Fruit fly (Drosophila melanogaster) whole organism, prepupa: ENCODE measurements around the gene Sfp84E.

Source experiments
- CG10669 ChIP-seq: fragments of 200-800 bp; sonication (Bioruptor generic); optimal IDR thresholded peaks from 3 replicates; lab custom pipeline; 2018; ENCODE audit warnings: missing biosample characterization, mild to moderate bottlenecking, missing genetic modification characterization, moderate library complexity
- CG11762 ChIP-seq: fragments of 200-800 bp; sonication (Bioruptor generic); optimal IDR thresholded peaks from 3 replicates; lab custom pipeline; 2016; ENCODE audit warnings: missing biosample characterization, missing genetic modification characterization; ENCODE audit not compliant: insufficient read depth
- CG11902 ChIP-seq: fragments of 200-800 bp; sonication (Bioruptor generic); optimal IDR thresholded peaks from 3 replicates; lab custom pipeline; 2016; ENCODE audit warnings: missing biosample characterization, missing genetic modification characterization
- CG15336 ChIP-seq: fragments of 200-800 bp; sonication (Bioruptor generic); IDR thresholded peaks from 2 replicates; pipeline ENCODE4 v1.3.6; 2022; ENCODE audit warnings: missing biosample characterization, missing genetic modification characterization
- CG1621 ChIP-seq: fragments of 200-800 bp; sonication (Bioruptor generic); optimal IDR thresholded peaks from 3 replicates; lab custom pipeline; 2018; ENCODE audit warnings: missing biosample characterization, mild to moderate bottlenecking, missing genetic modification characterization
- CG16779 ChIP-seq: fragments of 200-800 bp; sonication (Bioruptor generic); optimal IDR thresholded peaks from 3 replicates; lab custom pipeline; 2017; ENCODE audit warnings: missing biosample characterization, mild to moderate bottlenecking, missing genetic modification characterization
- CG3032 ChIP-seq: fragments of 200-800 bp; optimal IDR thresholded peaks from 2 replicates; lab custom pipeline; 2019; ENCODE audit warnings: missing biosample characterization, mild to moderate bottlenecking, missing genetic modification characterization, moderate library complexity
- CG31627 ChIP-seq: fragments of 200-800 bp; sonication (Bioruptor generic); optimal IDR thresholded peaks from 3 replicates; lab custom pipeline; 2016; ENCODE audit warnings: missing biosample characterization, missing genetic modification characterization
- CG32006 ChIP-seq: fragments of 200-800 bp; sonication (Bioruptor generic); optimal IDR thresholded peaks from 3 replicates; lab custom pipeline; 2017; ENCODE audit warnings: missing biosample characterization, mild to moderate bottlenecking, missing genetic modification characterization
- CG34406 ChIP-seq: fragments of 200-800 bp; sonication (Bioruptor generic); optimal IDR thresholded peaks from 3 replicates; lab custom pipeline; 2016; ENCODE audit warnings: missing biosample characterization, missing genetic modification characterization
- CG3919 ChIP-seq: fragments of 200-800 bp; sonication (Bioruptor generic); optimal IDR thresholded peaks from 3 replicates; lab custom pipeline; 2016; ENCODE audit warnings: missing biosample characterization, missing genetic modification characterization
- CG4318 ChIP-seq: fragments of 200-800 bp; sonication (Bioruptor generic); optimal IDR thresholded peaks from 3 replicates; lab custom pipeline; 2017; ENCODE audit warnings: missing biosample characterization, mild to moderate bottlenecking, missing genetic modification characterization
- CG6163 ChIP-seq: fragments of 200-800 bp; sonication (Bioruptor generic); IDR thresholded peaks from 3 replicates; pipeline ENCODE4 v1.3.6; 2022; ENCODE audit warnings: missing biosample characterization, missing genetic modification characterization
- CG6276 ChIP-seq: fragments of 200-800 bp; sonication (Bioruptor generic); optimal IDR thresholded peaks from 2 replicates; lab custom pipeline; 2017; ENCODE audit warnings: missing biosample characterization, mild to moderate bottlenecking, missing genetic modification characterization
- CG6792 ChIP-seq: fragments of 200-800 bp; sonication (Bioruptor generic); optimal IDR thresholded peaks from 3 replicates; lab custom pipeline; 2016; ENCODE audit warnings: missing biosample characterization, missing genetic modification characterization
- CG6808 ChIP-seq: fragments of 200-800 bp; sonication (Bioruptor generic); optimal IDR thresholded peaks from 3 replicates; lab custom pipeline; 2017; ENCODE audit warnings: missing biosample characterization, missing genetic modification characterization, mild to moderate bottlenecking, moderate library complexity, missing genetic modification reagents
- CG6854 ChIP-seq: fragments of 200-800 bp; sonication (Bioruptor generic); optimal IDR thresholded peaks from 2 replicates; lab custom pipeline; 2017; ENCODE audit warnings: missing biosample characterization, mild to moderate bottlenecking, missing genetic modification characterization
- CG7368 ChIP-seq: fragments of 200-800 bp; sonication (Bioruptor generic); optimal IDR thresholded peaks from 3 replicates; lab custom pipeline; 2016; ENCODE audit warnings: missing biosample characterization, missing genetic modification characterization
- CG8119 ChIP-seq: fragments of 200-800 bp; sonication (Bioruptor generic); IDR thresholded peaks from 3 replicates; pipeline ENCODE4 v1.3.6; 2022; ENCODE audit warnings: missing biosample characterization, missing genetic modification characterization
- CG8319 ChIP-seq: fragments of 200-800 bp; sonication (Bioruptor generic); optimal IDR thresholded peaks from 3 replicates; lab custom pipeline; 2016; ENCODE audit warnings: missing biosample characterization, missing genetic modification characterization
- CG8632 ChIP-seq: fragments of 200-800 bp; sonication (Bioruptor generic); optimal IDR thresholded peaks from 3 replicates; lab custom pipeline; 2016; ENCODE audit warnings: missing biosample characterization, missing genetic modification characterization
- CG9139 ChIP-seq: fragments of 200-800 bp; sonication (Bioruptor generic); optimal IDR thresholded peaks from 3 replicates; lab custom pipeline; 2017; ENCODE audit warnings: missing biosample characterization, mild to moderate bottlenecking, missing genetic modification characterization
- Eip78C ChIP-seq: fragments of 200-800 bp; sonication (Bioruptor generic); peaks from one replicate; lab custom pipeline; 2016; ENCODE audit warnings: missing biosample characterization, missing genetic modification characterization
- Eip93F ChIP-seq: fragments of 200-800 bp; sonication (Bioruptor generic); optimal IDR thresholded peaks from 2 replicates; lab custom pipeline; 2016; ENCODE audit warnings: missing biosample characterization, mild to moderate bottlenecking, missing genetic modification characterization
- Ets21C ChIP-seq: fragments of 200-800 bp; sonication (Bioruptor generic); optimal IDR thresholded peaks from 3 replicates; lab custom pipeline; 2016; ENCODE audit warnings: missing biosample characterization, missing genetic modification characterization
- Gug ChIP-seq: fragments of 200-800 bp; sonication (Bioruptor generic); IDR thresholded peaks from 2 replicates; pipeline ENCODE4 v1.3.6; 2022; ENCODE audit warnings: missing biosample characterization, missing genetic modification characterization
- Hr38 ChIP-seq: sonication (Bioruptor generic); optimal IDR thresholded peaks from 2 replicates; lab custom pipeline; 2016; ENCODE audit warnings: missing biosample characterization, missing genetic modification characterization
- Hr39 ChIP-seq: fragments of 200-800 bp; sonication (Bioruptor generic); optimal IDR thresholded peaks from 2 replicates; lab custom pipeline; 2016; ENCODE audit warnings: missing biosample characterization, missing genetic modification characterization
- Hr4 ChIP-seq: fragments of 200-800 bp; sonication (Bioruptor generic); optimal IDR thresholded peaks from 3 replicates; lab custom pipeline; 2016; ENCODE audit warnings: missing biosample characterization, missing genetic modification characterization
- Lpt ChIP-seq: fragments of 200-800 bp; sonication (Bioruptor generic); optimal IDR thresholded peaks from 3 replicates; lab custom pipeline; 2016; ENCODE audit warnings: missing biosample characterization, missing genetic modification characterization
- Met ChIP-seq: fragments of 200-800 bp; sonication (Bioruptor generic); optimal IDR thresholded peaks from 3 replicates; lab custom pipeline; 2016; ENCODE audit warnings: missing biosample characterization, missing genetic modification characterization
- OdsH ChIP-seq: fragments of 200-800 bp; sonication (Bioruptor generic); optimal IDR thresholded peaks from 3 replicates; lab custom pipeline; 2016; ENCODE audit warnings: missing biosample characterization, missing genetic modification characterization
- Smox ChIP-seq: fragments of 200-800 bp; sonication (Bioruptor generic); optimal IDR thresholded peaks from 3 replicates; lab custom pipeline; 2016; ENCODE audit warnings: missing biosample characterization, missing genetic modification characterization
- Sox102F ChIP-seq: fragments of 200-800 bp; sonication (Bioruptor generic); optimal IDR thresholded peaks from 2 replicates; lab custom pipeline; 2016; ENCODE audit warnings: missing biosample characterization, mild to moderate bottlenecking, missing genetic modification characterization
- Sox14 ChIP-seq: fragments of 200-800 bp; sonication (Bioruptor generic); optimal IDR thresholded peaks from 3 replicates; lab custom pipeline; 2016; ENCODE audit warnings: missing biosample characterization, missing genetic modification characterization
- Sox15 ChIP-seq: fragments of 200-800 bp; sonication (Bioruptor generic); optimal IDR thresholded peaks from 3 replicates; lab custom pipeline; 2016; ENCODE audit warnings: missing biosample characterization, missing genetic modification characterization
- achi ChIP-seq: fragments of 200-800 bp; sonication (Bioruptor generic); optimal IDR thresholded peaks from 3 replicates; lab custom pipeline; 2016; ENCODE audit warnings: missing biosample characterization, missing genetic modification characterization
- acj6 ChIP-seq: fragments of 200-800 bp; sonication (Bioruptor generic); optimal IDR thresholded peaks from 3 replicates; lab custom pipeline; 2016; ENCODE audit warnings: missing biosample characterization, missing genetic modification characterization
- dac ChIP-seq: fragments of 200-800 bp; sonication (Bioruptor generic); optimal IDR thresholded peaks from 2 replicates; lab custom pipeline; 2017; ENCODE audit warnings: missing biosample characterization, mild to moderate bottlenecking, missing genetic modification characterization
- dsx ChIP-seq: fragments of 200-800 bp; optimal IDR thresholded peaks from 3 replicates; lab custom pipeline; 2019; ENCODE audit warnings: missing biosample characterization, mild to moderate bottlenecking, missing genetic modification characterization, moderate library complexity; ENCODE audit not compliant: poor library complexity, severe bottlenecking
- eg ChIP-seq: fragments of 200-800 bp; sonication (Bioruptor generic); IDR thresholded peaks from 3 replicates; pipeline ENCODE4 v1.3.6; 2022; ENCODE audit warnings: missing biosample characterization, missing genetic modification characterization
- esn ChIP-seq: fragments of 200-800 bp; sonication (Bioruptor generic); optimal IDR thresholded peaks from 2 replicates; lab custom pipeline; 2016; ENCODE audit warnings: missing biosample characterization, mild to moderate bottlenecking, missing genetic modification characterization, moderate library complexity
- fd59A ChIP-seq: fragments of 200-800 bp; sonication (Bioruptor generic); optimal IDR thresholded peaks from 2 replicates; lab custom pipeline; 2017; ENCODE audit warnings: missing biosample characterization, mild to moderate bottlenecking, missing genetic modification characterization, missing genetic modification reagents
- fd85E ChIP-seq: fragments of 200-800 bp; sonication (Bioruptor generic); optimal IDR thresholded peaks from 3 replicates; lab custom pipeline; 2016; ENCODE audit warnings: missing biosample characterization, missing genetic modification characterization
- lz ChIP-seq: fragments of 200-800 bp; sonication (Bioruptor generic); optimal IDR thresholded peaks from 3 replicates; lab custom pipeline; 2016; ENCODE audit warnings: missing biosample characterization, missing genetic modification characterization
- pdm3 ChIP-seq: fragments of 200-800 bp; sonication (Bioruptor generic); optimal IDR thresholded peaks from 3 replicates; lab custom pipeline; 2016; ENCODE audit warnings: missing biosample characterization, missing genetic modification characterization
- salr ChIP-seq, 2 experiments: fragments of 200-800 bp; sonication (Bioruptor generic); optimal IDR thresholded peaks; 3 replicates each; lab custom pipeline; 2016 to 2018; ENCODE audit warnings: missing biosample characterization in 2 of 2, missing genetic modification characterization in 2 of 2, mild to moderate bottlenecking in 1 of 2
- ss ChIP-seq, 2 experiments: fragments of 200-800 bp; sonication (Bioruptor generic); optimal IDR thresholded peaks; 2 replicates in 1 of 2; 3 replicates in 1 of 2; lab custom pipeline; 2017 to 2018; ENCODE audit warnings: mild to moderate bottlenecking in 2 of 2, missing biosample characterization in 2 of 2, missing genetic modification characterization in 2 of 2, moderate library complexity in 1 of 2
- topi ChIP-seq: fragments of 200-800 bp; sonication (Bioruptor generic); optimal IDR thresholded peaks from 3 replicates; lab custom pipeline; 2016; ENCODE audit warnings: missing biosample characterization, missing genetic modification characterization
- vri ChIP-seq: fragments of 200-800 bp; sonication (Bioruptor generic); optimal IDR thresholded peaks from 3 replicates; lab custom pipeline; 2016; ENCODE audit warnings: missing biosample characterization, mild to moderate bottlenecking, missing genetic modification characterization

The Sfp84E gene

DNA sequence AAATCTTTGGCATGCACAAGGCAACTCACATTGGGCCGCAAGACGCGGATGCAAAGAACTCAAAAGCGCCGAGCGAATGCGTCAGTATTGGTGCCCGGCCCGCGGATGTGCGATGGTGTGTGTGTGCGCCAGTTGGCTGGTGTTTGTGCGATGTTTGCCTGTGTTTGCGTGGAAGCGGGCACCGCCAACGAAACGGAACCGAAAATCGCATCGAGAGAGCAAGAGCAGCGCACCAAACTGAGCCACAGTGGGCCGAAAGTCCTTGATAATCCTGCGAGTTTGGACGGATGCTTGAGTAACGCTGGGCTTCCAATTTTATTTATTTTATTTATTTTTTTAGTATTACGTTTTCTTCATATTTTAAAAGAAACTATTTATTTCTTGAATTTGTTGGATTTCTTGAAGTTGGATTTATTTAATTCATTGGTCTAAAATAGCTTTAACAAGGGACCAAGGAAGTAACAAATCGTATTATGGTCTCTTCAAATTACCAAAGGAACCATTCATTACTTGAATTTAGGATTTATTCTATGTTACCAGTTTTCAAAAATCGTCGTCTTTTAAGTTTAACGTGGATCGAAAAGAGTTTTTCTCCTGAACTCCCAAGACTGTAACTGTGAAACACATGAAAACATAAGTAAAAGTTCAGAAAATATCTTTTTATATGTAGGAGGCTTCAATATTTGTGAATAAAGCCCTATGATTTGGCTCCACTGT is 17.2 kb downstream of the Sfp84E start:
- TF ChIP-seq Hr39 (GFP tag; lab: Kevin White, UChicago), result peak; percentile 51
- TF ChIP-seq vri, result no peak
- peak; percentile 57 for TF ChIP-seq topi (GFP tag; lab: Kevin White, UChicago)
- peak; percentile 60 for TF ChIP-seq CG6163 (GFP tag; lab: Robert Waterston, UW)
- no peak for TF ChIP-seq Gug (GFP tag; lab: Robert Waterston, UW)
- TF ChIP-seq OdsH (GFP tag; lab: Kevin White, UChicago), result peak; percentile 81
- TF ChIP-seq esn (GFP tag; lab: Kevin White, UChicago), result peak; percentile 77
- TF ChIP-seq Hr4 (GFP tag; lab: Kevin White, UChicago), result peak; percentile 64
- TF ChIP-seq CG6854 (GFP tag; lab: Kevin White, UChicago), result no peak
- TF ChIP-seq CG7368 (GFP tag; lab: Kevin White, UChicago), result peak; percentile 30
- peak; percentile 66 for TF ChIP-seq CG31627 (GFP tag; lab: Kevin White, UChicago)
- peak; percentile 72 for TF ChIP-seq fd59A (GFP tag; lab: Kevin White, UChicago)
- TF ChIP-seq acj6, result peak; percentile 70
- TF ChIP-seq Sox102F (GFP tag; lab: Kevin White, UChicago), result peak; percentile 28
- peak; percentile 46 for TF ChIP-seq CG8632 (GFP tag; lab: Kevin White, UChicago)
- peak; percentile 29 for TF ChIP-seq CG8319 (GFP tag; lab: Kevin White, UChicago)
- TF ChIP-seq CG10669 (GFP tag; lab: Kevin White, UChicago), result peak; percentile 46
- TF ChIP-seq CG34406 (GFP tag; lab: Kevin White, UChicago), result peak; percentile 66
- TF ChIP-seq CG3032 (tag; lab: Kevin White, UChicago), result peak; percentile 64
- peak; percentile 65 for TF ChIP-seq pdm3 (GFP tag; lab: Kevin White, UChicago)
- peak; percentile 41 for TF ChIP-seq Lpt (GFP tag; lab: Kevin White, UChicago)
- TF ChIP-seq eg (GFP tag; lab: Robert Waterston, UW), result peak; percentile 56
- TF ChIP-seq Eip93F (GFP tag; lab: Kevin White, UChicago), result no peak
- peak; percentile 48; the same call in 2 of the 3 replicates for TF ChIP-seq CG8119
- peak; percentile 91 for TF ChIP-seq Eip78C (GFP tag; lab: Kevin White, UChicago)
- peak; percentile 81 for TF ChIP-seq dsx (GFP tag; lab: Kevin White, UChicago)
- TF ChIP-seq achi (GFP tag; lab: Kevin White, UChicago), result peak; percentile 78
- TF ChIP-seq ss (GFP tag; optimal IDR thresholded peaks at IDR 0.05; lab: Kevin White, UChicago), result peak; percentile 21 to 68
- TF ChIP-seq CG3919, result peak; percentile 61
- peak; percentile 61 for TF ChIP-seq dac
- peak; percentile 16 for TF ChIP-seq fd85E
- TF ChIP-seq Met, result peak; percentile 61
- TF ChIP-seq Ets21C (GFP tag; lab: Kevin White, UChicago), result peak; percentile 56
- peak; percentile 52 for TF ChIP-seq Smox
- TF ChIP-seq Sox15 (GFP tag; lab: Kevin White, UChicago), result peak; percentile 67
- peak; percentile 85 for TF ChIP-seq CG4318 (GFP tag; lab: Kevin White, UChicago)
- TF ChIP-seq CG6792, result peak; percentile 53
- TF ChIP-seq CG1621, result no peak
- TF ChIP-seq CG6276 (GFP tag; lab: Kevin White, UChicago), result peak; percentile 83
- peak; percentile 44; the same call in 1 of the 2 replicates for TF ChIP-seq CG15336 (GFP tag; lab: Robert Waterston, UW)
- TF ChIP-seq CG11762 (GFP tag; lab: Kevin White, UChicago), result peak; percentile 53
- peak; percentile 47 for TF ChIP-seq Sox14
- TF ChIP-seq CG6808 (GFP tag; lab: Kevin White, UChicago), result peak; percentile 79
- TF ChIP-seq lz, result peak; percentile 54
- TF ChIP-seq Hr38, result no peak
- peak; percentile 38 for TF ChIP-seq CG11902 (GFP tag; lab: Kevin White, UChicago)
- peak in 1 of 2 experiments; percentile 90 for TF ChIP-seq salr (GFP tag; optimal IDR thresholded peaks at IDR 0.05; lab: Kevin White, UChicago)
- peak; percentile 40 for TF ChIP-seq CG9139 (GFP tag; lab: Kevin White, UChicago)
- peak; percentile 9 for TF ChIP-seq CG16779 (tag; lab: Kevin White, UChicago)
- TF ChIP-seq CG32006 (GFP tag; lab: Kevin White, UChicago), result peak; percentile 92
